Fruit fly (Drosophila melanogaster): ENCODE data around the gene chb.

chb gene

dm6 chr3L:21202777-21203282 is 30.2 kb downstream of the chb start, which contains the start of the genes Targ1, CG10512 and Targ2:
Targ1 (minus strand) TSS chr3L:21202882.
CG10512 (plus strand) TSS chr3L:21202920.
Targ2 (minus strand) TSS chr3L:21203232.
- TF ChIP-seq insv (optimal IDR thresholded peaks at IDR 0.05): no peak
- no peak for TF ChIP-seq ttk (optimal IDR thresholded peaks at IDR 0.05)
- TF ChIP-seq Myc (optimal IDR thresholded peaks at IDR 0.05): no peak
- TF ChIP-seq Sin3A (optimal IDR thresholded peaks at IDR 0.05): no peak
- no peak for TF ChIP-seq h (optimal IDR thresholded peaks at IDR 0.05)
- no peak for TF ChIP-seq psq (optimal IDR thresholded peaks at IDR 0.05)

DNA sequence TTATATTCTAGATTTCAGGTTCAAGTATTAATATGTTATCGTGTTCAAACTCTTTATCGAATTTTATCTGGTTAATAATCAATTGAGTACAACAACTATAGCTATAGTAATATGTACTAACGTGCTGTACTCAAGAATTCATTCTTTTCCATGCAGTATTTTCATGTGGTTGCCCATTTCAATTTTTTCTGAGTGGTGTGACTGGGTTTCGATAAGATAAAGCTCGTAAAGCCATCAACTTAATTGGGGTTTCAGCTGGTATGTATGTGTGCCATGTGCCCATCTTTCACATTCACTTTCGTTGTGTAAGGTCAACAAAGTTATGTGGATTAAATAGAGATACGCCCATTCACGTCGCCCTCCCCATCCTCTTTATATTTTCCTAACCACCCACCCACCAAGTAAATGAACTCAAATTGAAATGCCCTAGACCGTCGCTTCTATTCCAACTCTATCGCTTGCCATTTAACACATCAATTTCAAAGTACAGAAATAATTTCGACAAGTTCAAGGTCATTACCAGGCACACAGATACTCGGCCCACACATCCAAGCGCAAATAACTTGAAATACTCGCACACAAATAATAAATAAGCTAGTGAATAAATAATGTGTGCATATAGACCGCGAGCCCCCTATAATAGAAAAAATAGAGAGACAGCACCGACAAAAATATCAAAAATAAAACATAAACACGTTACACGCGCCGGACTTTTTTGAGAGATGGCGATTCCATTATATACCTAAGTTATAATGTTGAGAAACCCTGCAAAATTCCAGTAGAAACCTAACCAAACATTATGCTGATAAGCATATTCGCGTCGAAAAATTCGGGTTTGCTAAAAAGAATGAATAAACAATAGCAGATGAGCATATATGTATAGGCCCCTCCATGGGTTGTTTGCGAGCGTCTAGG is 32.2 kb downstream of the chb start:
- TF ChIP-seq Sin3A (optimal IDR thresholded peaks at IDR 0.05) (no peak), insv (optimal IDR thresholded peaks at IDR 0.05) (no peak), h (optimal IDR thresholded peaks at IDR 0.05) (no peak), ttk (optimal IDR thresholded peaks at IDR 0.05) (no peak), psq (optimal IDR thresholded peaks at IDR 0.05) (no peak), Myc (optimal IDR thresholded peaks at IDR 0.05) (no peak)

dm6 chr3L:21205496-21205824 is 32.8 kb downstream of the chb start:
- TF ChIP-seq h (optimal IDR thresholded peaks at IDR 0.05): no peak
- TF ChIP-seq Sin3A (optimal IDR thresholded peaks at IDR 0.05): no peak
- no peak for TF ChIP-seq ttk (optimal IDR thresholded peaks at IDR 0.05)
- TF ChIP-seq Myc (optimal IDR thresholded peaks at IDR 0.05): no peak
- TF ChIP-seq psq (optimal IDR thresholded peaks at IDR 0.05): no peak
- TF ChIP-seq insv (optimal IDR thresholded peaks at IDR 0.05): no peak

dm6 chr3L:21206486-21206885 is 33.8 kb downstream of the chb start:
- no peak for TF ChIP-seq h (optimal IDR thresholded peaks at IDR 0.05)
- TF ChIP-seq Myc (optimal IDR thresholded peaks at IDR 0.05): no peak
- no peak for TF ChIP-seq insv (optimal IDR thresholded peaks at IDR 0.05)
- TF ChIP-seq ttk (optimal IDR thresholded peaks at IDR 0.05): no peak
- no peak for TF ChIP-seq psq (optimal IDR thresholded peaks at IDR 0.05)
- no peak for TF ChIP-seq Sin3A (optimal IDR thresholded peaks at IDR 0.05)

DNA sequence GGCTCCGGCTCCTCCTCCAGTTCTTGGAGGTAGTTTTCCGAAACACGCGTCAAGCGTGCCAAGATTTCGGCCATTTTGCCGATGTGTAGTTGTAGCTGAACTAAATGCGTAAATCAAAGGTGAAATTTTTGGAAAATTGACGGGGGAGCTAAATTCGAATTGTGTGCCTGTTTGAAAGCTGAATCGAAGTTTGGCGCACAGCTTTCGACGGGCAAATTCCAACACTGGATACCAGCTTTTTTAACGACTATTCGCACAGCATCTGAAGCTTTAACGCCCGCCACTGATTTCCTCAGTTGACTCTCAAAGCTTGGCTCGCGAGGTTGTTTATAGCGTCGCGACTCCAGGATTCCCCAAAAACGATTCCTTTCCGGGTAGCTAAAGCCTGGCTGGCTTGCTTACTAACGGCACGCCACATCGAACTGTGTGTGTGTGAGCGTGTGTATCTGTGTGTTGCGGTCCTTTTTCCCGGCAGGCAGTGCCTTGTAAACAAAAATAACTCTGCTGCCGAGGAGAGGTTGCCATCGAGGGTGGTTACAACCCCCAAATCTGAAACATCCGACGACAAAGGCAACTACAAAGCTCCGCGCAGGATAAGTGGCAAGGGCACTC is 37.4 kb downstream of the chb start, which contains the start of the genes CG10510 and CG10508:
CG10510 (minus strand) TSS at position 164 of the 612 bp plus-strand sequence.
CG10508 (plus strand) TSS at position 295 of the 612 bp plus-strand sequence.
- TF ChIP-seq Sin3A (optimal IDR thresholded peaks at IDR 0.05) (no peak), ttk (optimal IDR thresholded peaks at IDR 0.05) (no peak), psq (optimal IDR thresholded peaks at IDR 0.05) (no peak), insv (optimal IDR thresholded peaks at IDR 0.05) (no peak), h (optimal IDR thresholded peaks at IDR 0.05) (no peak), Myc (optimal IDR thresholded peaks at IDR 0.05) (no peak)

dm6 chr3L:21216697-21217291 is 44.1 kb downstream of the chb start, which contains the start of the genes Trmt112 and Ilk:
Trmt112 (minus strand) TSS chr3L:21216839.
Ilk (plus strand) TSS chr3L:21216901.
- no peak for TF ChIP-seq Sin3A (optimal IDR thresholded peaks at IDR 0.05)
- no peak for TF ChIP-seq Myc (optimal IDR thresholded peaks at IDR 0.05)
- TF ChIP-seq insv (optimal IDR thresholded peaks at IDR 0.05): no peak
- no peak for TF ChIP-seq ttk (optimal IDR thresholded peaks at IDR 0.05)
- no peak for TF ChIP-seq h (optimal IDR thresholded peaks at IDR 0.05)
- TF ChIP-seq psq (optimal IDR thresholded peaks at IDR 0.05): no peak

dm6 chr3L:21219160-21219559 is 46.5 kb downstream of the chb start:
- TF ChIP-seq psq (optimal IDR thresholded peaks at IDR 0.05) (no peak), Myc (optimal IDR thresholded peaks at IDR 0.05) (no peak), h (optimal IDR thresholded peaks at IDR 0.05) (no peak), Sin3A (optimal IDR thresholded peaks at IDR 0.05) (no peak), ttk (optimal IDR thresholded peaks at IDR 0.05) (no peak), insv (optimal IDR thresholded peaks at IDR 0.05) (no peak)

- TF ChIP-seq h (optimal IDR thresholded peaks at IDR 0.05) (no peak), psq (optimal IDR thresholded peaks at IDR 0.05) (no peak), ttk (optimal IDR thresholded peaks at IDR 0.05) (no peak), insv (optimal IDR thresholded peaks at IDR 0.05) (no peak), Myc (optimal IDR thresholded peaks at IDR 0.05) (no peak), Sin3A (optimal IDR thresholded peaks at IDR 0.05) (no peak)
Observed at dm6 chr3L:21220100-21220499, 47.4 kb downstream of the chb start, which contains the start of gene CG43219. CG43219 (plus strand) TSS chr3L:21220400.

dm6 chr3L:21223268-21223667 is 50.6 kb downstream of the chb start:
- TF ChIP-seq psq (optimal IDR thresholded peaks at IDR 0.05) (no peak), Myc (optimal IDR thresholded peaks at IDR 0.05) (no peak), ttk (optimal IDR thresholded peaks at IDR 0.05) (no peak), insv (optimal IDR thresholded peaks at IDR 0.05) (no peak), h (optimal IDR thresholded peaks at IDR 0.05) (no peak), Sin3A (optimal IDR thresholded peaks at IDR 0.05) (no peak)

DNA sequence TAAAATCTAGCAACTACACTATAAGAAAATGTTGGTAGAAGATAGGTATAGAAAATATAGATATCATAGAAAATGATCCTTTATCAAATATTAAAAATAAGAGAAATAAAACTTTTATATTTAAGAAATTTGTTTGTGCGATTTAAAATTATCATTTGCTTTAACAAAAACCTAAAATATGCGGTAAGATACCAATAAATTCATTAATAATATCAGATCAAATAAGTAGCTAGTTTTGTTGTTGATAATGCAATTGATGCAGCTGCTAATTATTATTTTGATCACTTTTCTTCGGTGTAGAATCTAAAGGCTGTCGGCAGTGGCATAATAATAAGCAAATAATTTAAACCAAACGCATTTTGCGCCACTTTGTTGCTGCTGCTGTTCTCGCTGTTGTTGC is 51.6 kb downstream of the chb start:
- TF ChIP-seq ttk (optimal IDR thresholded peaks at IDR 0.05) (no peak), psq (optimal IDR thresholded peaks at IDR 0.05) (no peak), h (optimal IDR thresholded peaks at IDR 0.05) (no peak), Myc (optimal IDR thresholded peaks at IDR 0.05) (no peak), insv (optimal IDR thresholded peaks at IDR 0.05) (no peak), Sin3A (optimal IDR thresholded peaks at IDR 0.05) (no peak)

DNA sequence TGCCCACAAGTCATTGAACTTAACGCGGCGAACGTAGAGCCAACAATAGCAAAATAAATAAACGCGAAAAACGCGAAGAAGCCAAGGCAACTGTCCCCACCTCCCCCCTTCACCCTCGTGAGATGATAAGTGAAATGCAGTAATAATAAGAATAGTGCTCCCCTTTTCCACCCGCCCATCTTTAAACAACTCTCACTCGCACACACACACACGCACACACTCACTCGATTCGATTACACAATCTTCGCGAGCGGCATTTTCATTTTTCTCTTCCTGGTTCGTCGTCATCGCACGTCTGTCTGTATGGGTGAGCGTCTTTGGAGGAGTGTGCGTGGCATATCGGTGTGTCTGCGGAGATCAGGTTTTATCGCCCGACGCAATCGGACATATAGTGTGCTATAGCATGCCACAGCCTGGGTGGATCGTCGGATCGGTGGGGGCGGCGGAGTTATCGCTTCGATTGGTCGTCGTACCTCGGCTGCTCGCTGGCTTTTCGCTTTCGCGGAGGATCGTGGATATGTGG is 52.1 kb downstream of the chb start:
- no peak for TF ChIP-seq psq (optimal IDR thresholded peaks at IDR 0.05)
- TF ChIP-seq h (optimal IDR thresholded peaks at IDR 0.05): no peak
- no peak for TF ChIP-seq ttk (optimal IDR thresholded peaks at IDR 0.05)
- TF ChIP-seq Sin3A (optimal IDR thresholded peaks at IDR 0.05): no peak

Measured in Kc167 (cell line).